Worm (Caenorhabditis elegans) whole organism, L4/young adult: ENCODE results near the gene C18H2.5.

Experiments
- W03F9.2 ChIP-seq: fragments of 150-350 bp; optimal IDR thresholded peaks from 2 replicates; lab custom pipeline; 2014; ENCODE audit warnings: missing biosample characterization, missing genetic modification characterization
- dao-5 ChIP-seq: sonication (generic microtip); optimal IDR thresholded peaks from 2 replicates; lab custom pipeline; 2016; ENCODE audit warnings: missing genotype, missing genetic modification characterization, moderate library complexity, missing compliant biosample characterization
- him-1 ChIP-seq: sonication (generic microtip); optimal IDR thresholded peaks from 2 replicates; lab custom pipeline; 2016; ENCODE audit warnings: missing genotype, missing genetic modification reagents, missing genetic modification characterization, missing compliant biosample characterization

ce11 chrIII:7724433-7724832 lies 30.3 kb upstream of the C18H2.5 start:
- TF ChIP-seq dao-5 (tag; lab: Kevin White, UChicago): no peak
- peak; percentile 26 for TF ChIP-seq him-1 (tag; lab: Kevin White, UChicago)
- no peak for TF ChIP-seq W03F9.2 (tag; lab: Kevin White, UChicago)
